Worm (Caenorhabditis elegans) whole organism, L4 larva: ENCODE measurements around the gene Y73B3A.8.

Experiments used
- ama-1 ChIP-seq: fragments of 150-350 bp; optimal IDR thresholded peaks from 2 replicates; lab custom pipeline; 2014; ENCODE audit warnings: inconsistent platforms, mixed read lengths
- egl-27 ChIP-seq: sonication (generic microtip); optimal IDR thresholded peaks from 3 replicates; lab custom pipeline; 2017; ENCODE audit warnings: missing biosample characterization, missing genetic modification reagents, missing genetic modification characterization
- mep-1 ChIP-seq: fragments of 150-350 bp; sonication (generic microtip); optimal IDR thresholded peaks from 3 replicates; lab custom pipeline; 2014; ENCODE audit warnings: missing biosample characterization, missing genetic modification characterization
- nhr-111 ChIP-seq: fragments of 200-800 bp; sonication (Bioruptor generic); optimal IDR thresholded peaks from 2 replicates; lab custom pipeline; 2018; ENCODE audit warnings: mild to moderate bottlenecking, missing genetic modification characterization, missing compliant biosample characterization

DNA sequence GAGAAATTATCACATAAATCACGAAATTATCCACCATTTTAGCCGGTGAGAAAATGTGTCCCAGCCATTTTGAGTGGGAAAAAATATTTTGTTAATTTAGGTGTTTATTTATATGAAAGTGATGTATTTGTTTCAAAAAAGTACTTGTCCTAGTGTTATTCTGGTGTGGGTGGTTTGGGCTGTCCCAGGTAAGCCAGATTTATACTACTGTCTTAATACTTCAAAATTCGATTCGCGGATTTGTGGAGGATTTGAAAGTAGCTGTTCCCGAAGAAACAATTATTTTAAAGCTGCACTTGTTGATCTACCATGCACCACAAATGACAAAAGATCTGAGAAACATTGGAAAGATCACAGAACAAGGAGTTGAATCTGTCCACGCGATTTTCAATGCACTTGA, 6.8 kb upstream of the Y73B3A.8 start, which contains the start of gene Y73B3A.11:
- no peak for TF ChIP-seq ama-1
- TF ChIP-seq nhr-111: no peak
- TF ChIP-seq egl-27 (tag; lab: Kevin White, UChicago): no peak
- no peak for TF ChIP-seq mep-1 (tag; lab: Kevin White, UChicago)
